Worm (Caenorhabditis elegans): ENCODE data around the gene sdz-1.

The sdz-1 gene

ce11 chrIII:8657676-8658366, 42.3 kb downstream of the sdz-1 start:
- TF ChIP-seq aha-1 (tag) (peak; percentile 97), spr-1 (tag; optimal IDR thresholded peaks at IDR 0.05) (no peak)

ce11 chrIII:8656957-8657356, 43.2 kb downstream of the sdz-1 start:
- TF ChIP-seq pqm-1 (tag; optimal IDR thresholded peaks at IDR 0.05) = peak; percentile 78
- no peak for TF ChIP-seq zag-1 (tag; optimal IDR thresholded peaks at IDR 0.05)
- TF ChIP-seq tra-1 (GFP tag; IDR thresholded peaks at IDR 0.05) = 0 out of 2 replicates have a peak, but pooled peaks have one; percentile 41
- TF ChIP-seq mxl-3 (GFP tag; optimal IDR thresholded peaks at IDR 0.05) = peak; percentile 33
- TF ChIP-seq php-3 (GFP tag; IDR thresholded peaks at IDR 0.05) = peak; percentile 77
- no peak for TF ChIP-seq spr-1 (tag; optimal IDR thresholded peaks at IDR 0.05)
- no peak for TF ChIP-seq F26F4.8 (GFP tag; conservative IDR thresholded peaks at IDR 0.05)
- peak in 1 of 2 experiments; percentile 49 for TF ChIP-seq daf-16 (GFP tag; optimal IDR thresholded peaks at IDR 0.05)
- peak; percentile 94 for TF ChIP-seq daf-16 (tag; optimal IDR thresholded peaks at IDR 0.05)
- TF ChIP-seq nhr-28 (tag; optimal IDR thresholded peaks at IDR 0.05) = peak; percentile 88
- peak; percentile 94 for TF ChIP-seq dve-1 (tag; optimal IDR thresholded peaks at IDR 0.05; ENCODE audit: insufficient read depth)
- no peak for TF ChIP-seq pha-4 (GFP tag; IDR thresholded peaks at IDR 0.05)
- no peak for TF ChIP-seq pha-4 (tag; optimal IDR thresholded peaks at IDR 0.05)
- TF ChIP-seq hlh-11 (tag; optimal IDR thresholded peaks at IDR 0.05) = peak; percentile 87
- peak; percentile 33; the same call in 1 of the 2 replicates for TF ChIP-seq lin-1 (GFP tag; IDR thresholded peaks at IDR 0.05)
- TF ChIP-seq dmd-8 (GFP tag; IDR thresholded peaks at IDR 0.05) = no peak
- TF ChIP-seq dpl-1 (GFP tag; optimal IDR thresholded peaks at IDR 0.05) = no peak
- no peak for TF ChIP-seq zfp-2 (tag; optimal IDR thresholded peaks at IDR 0.05)
- peak; percentile 56; the same call in 1 of the 2 replicates for TF ChIP-seq ceh-20 (GFP tag; IDR thresholded peaks at IDR 0.05)
- TF ChIP-seq dmd-9 (GFP tag; IDR thresholded peaks at IDR 0.05) = no peak
- TF ChIP-seq fos-1 (tag; optimal IDR thresholded peaks at IDR 0.05) = no peak
- TF ChIP-seq mxl-2 (GFP tag; conservative IDR thresholded peaks at IDR 0.05) = peak; percentile 87
- peak; percentile 76 for TF ChIP-seq aha-1 (tag)
- TF ChIP-seq T20F7.1 (GFP tag; optimal IDR thresholded peaks at IDR 0.05) = peak; percentile 44
- TF ChIP-seq ceh-44 (GFP tag; IDR thresholded peaks at IDR 0.05) = no peak
- peak in 1 of 2 experiments; percentile 64 for TF ChIP-seq mdl-1 (tag; optimal IDR thresholded peaks at IDR 0.05)
- TF ChIP-seq lsy-2 (tag; optimal IDR thresholded peaks at IDR 0.05) = peak in 1 of 2 experiments; percentile 8
- TF ChIP-seq madf-5 (GFP tag; IDR thresholded peaks at IDR 0.05) = no peak
- TF ChIP-seq ctbp-1 (GFP tag; IDR thresholded peaks at IDR 0.05) = no peak
- TF ChIP-seq dmd-6 (GFP tag; IDR thresholded peaks at IDR 0.05) = peak; percentile 93
- peak; percentile 78 for TF ChIP-seq hlh-30 (tag; optimal IDR thresholded peaks at IDR 0.05; ENCODE audit: insufficient read depth)
- 0 out of 2 replicates have a peak, but pooled peaks have one; percentile 6 for TF ChIP-seq daf-8 (GFP tag; IDR thresholded peaks at IDR 0.05)
- TF ChIP-seq nhr-237 (tag; optimal IDR thresholded peaks at IDR 0.05) = no peak
- TF ChIP-seq ZK546.5 (tag; optimal IDR thresholded peaks at IDR 0.05) = no peak
- peak; percentile 73 for TF ChIP-seq nhr-48 (tag; optimal IDR thresholded peaks at IDR 0.05)
- TF ChIP-seq nhr-77 (tag; optimal IDR thresholded peaks at IDR 0.05) = peak; percentile 65

ce11 chrIII:8656055-8656454, 44.1 kb downstream of the sdz-1 start:
- no peak for TF ChIP-seq daf-16 (GFP tag; optimal IDR thresholded peaks at IDR 0.05)
- peak; percentile 37 for TF ChIP-seq daf-16 (tag; optimal IDR thresholded peaks at IDR 0.05)
- TF ChIP-seq zip-11 (GFP tag; IDR thresholded peaks at IDR 0.05) = no peak
